Worm (Caenorhabditis elegans): Measurements from ENCODE around the gene abu-11.

ce11 chrII:156999-157499 lies 37.3 kb downstream of the abu-11 start:
- TF ChIP-seq sdc-2 (tag; optimal IDR thresholded peaks at IDR 0.05) (no peak), ceh-45 (GFP tag; IDR thresholded peaks at IDR 0.05) (no peak)

All from whole organism, late embryonic.